Worm (Caenorhabditis elegans): ENCODE data around the gene Y55D5A.3.

- TF ChIP-seq elt-1 (tag; optimal IDR thresholded peaks at IDR 0.05) (no peak), pqm-1 (tag; optimal IDR thresholded peaks at IDR 0.05) (no peak), nhr-77 (tag; optimal IDR thresholded peaks at IDR 0.05) (no peak), tbx-2 (tag; optimal IDR thresholded peaks at IDR 0.05) (no peak), skn-1 (tag; optimal IDR thresholded peaks at IDR 0.05) (no peak), jun-1 (tag; optimal IDR thresholded peaks at IDR 0.05) (no peak), ceh-9 (tag; optimal IDR thresholded peaks at IDR 0.05) (no peak), snpc-4 (tag; optimal IDR thresholded peaks at IDR 0.05) (no peak), aly-2 (tag; optimal IDR thresholded peaks at IDR 0.05) (no peak)
Measured at ce11 chrIII:3020035-3020434, 44.4 kb upstream of the Y55D5A.3 start.

Data from whole organism, L3 larva.